Worm (Caenorhabditis elegans): ENCODE measurements around the gene lpr-5.

Gene lpr-5

DNA sequence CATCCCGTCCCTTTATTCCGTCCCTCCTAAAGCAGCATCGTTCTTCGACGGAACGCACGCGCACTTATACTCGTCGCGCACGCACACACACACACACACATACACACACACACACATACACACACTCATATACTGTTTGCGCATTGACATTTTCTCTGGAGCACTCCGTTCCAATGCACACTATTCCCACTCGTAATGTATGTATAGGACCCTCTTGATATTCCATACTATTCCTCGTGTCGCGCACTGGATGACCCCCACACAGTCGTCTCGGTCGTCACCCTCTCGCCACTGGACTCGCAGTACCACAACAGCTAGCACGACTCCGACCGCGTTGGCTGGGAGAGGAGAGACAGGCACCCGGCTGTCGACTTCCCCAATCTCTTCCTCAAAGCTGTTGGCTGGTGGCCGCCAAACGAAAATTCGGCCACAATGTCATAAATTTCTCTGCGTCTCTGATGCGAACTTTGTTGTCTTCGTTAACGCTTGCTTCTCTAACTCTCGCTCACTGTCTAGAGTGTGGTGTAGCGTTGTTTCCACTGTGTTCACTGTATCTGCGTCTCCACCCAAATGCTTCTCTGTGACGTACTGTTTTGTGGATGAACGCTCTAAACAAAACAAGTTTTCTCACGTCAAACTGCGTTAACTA, 30.8 kb upstream of the lpr-5 start (continued):
- TF ChIP-seq lin-13 (GFP tag; optimal IDR thresholded peaks at IDR 0.05) (peak; percentile 89), pqm-1 (tag; optimal IDR thresholded peaks at IDR 0.05) (no peak), ama-1 (optimal IDR thresholded peaks at IDR 0.05) (peak; percentile 19), egl-13 (tag; optimal IDR thresholded peaks at IDR 0.05) (peak; percentile 91), grh-1 (GFP tag; IDR thresholded peaks at IDR 0.05) (peak; percentile 82), dpl-1 (GFP tag; optimal IDR thresholded peaks at IDR 0.05) (peak; percentile 32 to 51 (median 40)), ceh-88 (GFP tag; IDR thresholded peaks at IDR 0.05) (peak; percentile 69), skn-1 (tag; optimal IDR thresholded peaks at IDR 0.05) (peak; percentile 73), nhr-90 (tag; optimal IDR thresholded peaks at IDR 0.05; ENCODE audit: poor library complexity) (peak; percentile 89), fkh-4 (tag; optimal IDR thresholded peaks at IDR 0.05; ENCODE audit: borderline replicate concordance) (peak; percentile 43), unc-62 (GFP tag; optimal IDR thresholded peaks at IDR 0.05) (no peak), ztf-11 (tag; optimal IDR thresholded peaks at IDR 0.05) (peak in 1 of 2 experiments; percentile 82), nhr-76 (tag; optimal IDR thresholded peaks at IDR 0.05) (peak; percentile 40), pag-3 (tag; optimal IDR thresholded peaks at IDR 0.05; ENCODE audit: borderline replicate concordance, insufficient read depth) (peak; percentile 65), mef-2 (tag; optimal IDR thresholded peaks at IDR 0.05) (peak; percentile 82), nhr-19 (GFP tag; conservative IDR thresholded peaks at IDR 0.05) (peak; percentile 83), unc-98 (GFP tag; IDR thresholded peaks at IDR 0.05) (peak; percentile 56), egl-27 (tag; optimal IDR thresholded peaks at IDR 0.05) (peak; percentile 63 to 67), nhr-237 (tag; optimal IDR thresholded peaks at IDR 0.05) (peak; percentile 47), C04F5.9 (tag; optimal IDR thresholded peaks at IDR 0.05) (peak; percentile 38), nhr-28 (tag; optimal IDR thresholded peaks at IDR 0.05) (no peak), tbx-2 (tag; optimal IDR thresholded peaks at IDR 0.05) (peak; percentile 97), ceh-63 (GFP tag; optimal IDR thresholded peaks at IDR 0.05) (peak; percentile 33), lin-15B (tag; optimal IDR thresholded peaks at IDR 0.05) (peak; percentile 10), sox-4 (tag; optimal IDR thresholded peaks at IDR 0.05) (peak; percentile 80), ztf-4 (tag; optimal IDR thresholded peaks at IDR 0.05) (peak; percentile 86), ces-1 (GFP tag; optimal IDR thresholded peaks at IDR 0.05) (no peak), C16A3.4 (tag; optimal IDR thresholded peaks at IDR 0.05) (peak; percentile 88), blmp-1 (tag; optimal IDR thresholded peaks at IDR 0.05) (peak; percentile 57), hlh-4 (tag; optimal IDR thresholded peaks at IDR 0.05) (no peak), nhr-77 (tag; optimal IDR thresholded peaks at IDR 0.05) (peak; percentile 91), sptf-1 (tag; optimal IDR thresholded peaks at IDR 0.05) (no peak), snpc-4 (tag; optimal IDR thresholded peaks at IDR 0.05) (peak; percentile 62), pax-3 (tag; optimal IDR thresholded peaks at IDR 0.05) (peak; percentile 72), elt-2 (tag; optimal IDR thresholded peaks at IDR 0.05) (peak; percentile 65), mep-1 (tag; optimal IDR thresholded peaks at IDR 0.05) (peak; percentile 73), sup-37 (GFP tag; optimal IDR thresholded peaks at IDR 0.05) (peak; percentile 56), nhr-20 (tag; optimal IDR thresholded peaks at IDR 0.05) (peak; percentile 96), fkh-10 (GFP tag; optimal IDR thresholded peaks at IDR 0.05) (peak; percentile 86), lir-3 (tag; optimal IDR thresholded peaks at IDR 0.05; ENCODE audit: poor library complexity) (peak; percentile 86), nhr-47 (tag; optimal IDR thresholded peaks at IDR 0.05) (peak; percentile 94)

DNA sequence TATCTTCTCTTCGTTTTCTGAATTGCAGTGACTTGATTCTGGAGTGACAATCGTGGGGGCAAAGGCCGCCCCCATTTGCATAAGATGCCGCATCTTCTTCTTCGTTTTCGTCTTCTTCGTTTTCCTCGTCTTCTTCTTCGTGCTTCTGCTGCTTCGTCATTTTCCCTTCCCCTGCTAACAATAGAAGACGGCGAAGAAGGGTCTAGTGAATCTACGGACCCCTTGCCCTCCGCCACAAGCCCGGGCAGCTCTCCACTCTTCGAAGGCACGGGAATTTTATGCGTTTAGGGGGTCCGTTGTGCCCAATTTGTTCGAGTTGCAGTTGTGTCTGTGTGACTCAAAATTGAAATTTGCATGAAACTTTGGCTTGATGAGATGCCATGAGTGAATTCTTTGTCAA, 30.1 kb upstream of the lpr-5 start:
- no peak for TF ChIP-seq mef-2 (tag; optimal IDR thresholded peaks at IDR 0.05)
- TF ChIP-seq nhr-28 (tag; optimal IDR thresholded peaks at IDR 0.05) = no peak
- no peak for TF ChIP-seq ceh-88 (GFP tag; IDR thresholded peaks at IDR 0.05)
- no peak for TF ChIP-seq lsy-2 (tag; optimal IDR thresholded peaks at IDR 0.05)
- TF ChIP-seq nhr-76 (tag; optimal IDR thresholded peaks at IDR 0.05) = no peak
- TF ChIP-seq ceh-63 (GFP tag; optimal IDR thresholded peaks at IDR 0.05) = peak; percentile 2
- no peak for TF ChIP-seq ets-5 (GFP tag; IDR thresholded peaks at IDR 0.05)
- TF ChIP-seq ceh-82 (tag; optimal IDR thresholded peaks at IDR 0.05) = peak in 1 of 3 experiments; percentile 5
- peak; percentile 10 for TF ChIP-seq lin-14 (GFP tag; optimal IDR thresholded peaks at IDR 0.05)
- no peak for TF ChIP-seq F16B12.6 (tag; optimal IDR thresholded peaks at IDR 0.05)
- no peak for TF ChIP-seq efl-1 (optimal IDR thresholded peaks at IDR 0.05)
- peak in 1 of 2 experiments; percentile 0 for TF ChIP-seq efl-1 (GFP tag; optimal IDR thresholded peaks at IDR 0.05 in 1 of 2)
